Worm (Caenorhabditis elegans) whole organism, L3 larva: ENCODE data around the gene rps-9.

Source experiments
- ZK546.5 ChIP-seq: sonication (generic microtip); optimal IDR thresholded peaks from 2 replicates; lab custom pipeline; 2017; ENCODE audit warnings: missing biosample characterization, missing genetic modification characterization
- aly-2 ChIP-seq: fragments of 150-350 bp; optimal IDR thresholded peaks from 2 replicates; lab custom pipeline; 2014; ENCODE audit warnings: missing biosample characterization, missing genetic modification characterization
- elt-2 ChIP-seq: sonication (generic microtip); optimal IDR thresholded peaks from 2 replicates; lab custom pipeline; 2016; ENCODE audit warnings: missing genetic modification reagents, mild to moderate bottlenecking, missing genetic modification characterization, missing compliant biosample characterization
- lin-39 ChIP-seq: fragments of 150-350 bp; optimal IDR thresholded peaks from 2 replicates; lab custom pipeline; 2018; ENCODE audit warnings: missing biosample characterization, missing genetic modification reagents, missing genetic modification characterization
- lsy-12 ChIP-seq: sonication (generic microtip); optimal IDR thresholded peaks from 2 replicates; lab custom pipeline; 2016; ENCODE audit warnings: mild to moderate bottlenecking, missing genetic modification characterization, missing compliant biosample characterization
- pqm-1 ChIP-seq: fragments of 150-350 bp; optimal IDR thresholded peaks from 2 replicates; lab custom pipeline; 2017; ENCODE audit warnings: missing biosample characterization, missing genetic modification characterization, inconsistent platforms

- TF ChIP-seq elt-2: no peak
- TF ChIP-seq pqm-1 (tag; lab: Kevin White, UChicago): no peak
- no peak for TF ChIP-seq aly-2 (tag; lab: Kevin White, UChicago)
- TF ChIP-seq lin-39 (tag; lab: Kevin White, UChicago): no peak
- TF ChIP-seq lsy-12 (tag; lab: Kevin White, UChicago): no peak
- no peak for TF ChIP-seq ZK546.5 (tag; lab: Kevin White, UChicago)
These were observed 31.7 kb downstream of the rps-9 start for ce11 chrII:11094431-11094830.
